Worm (Caenorhabditis elegans): ENCODE results near the gene rps-11.

ce11 chrIV:11586484-11586883, 16.0 kb upstream of the rps-11 start:
- no peak for TF ChIP-seq fos-1 (tag; optimal IDR thresholded peaks at IDR 0.05)
- TF ChIP-seq ceh-16 (tag; optimal IDR thresholded peaks at IDR 0.05): no peak
- no peak for TF ChIP-seq Y55F3AM.14 (GFP tag; optimal IDR thresholded peaks at IDR 0.05)
- TF ChIP-seq ceh-82 (tag; optimal IDR thresholded peaks at IDR 0.05): no peak
- TF ChIP-seq nhr-11 (tag; optimal IDR thresholded peaks at IDR 0.05): no peak
- no peak for TF ChIP-seq unc-62 (GFP tag; optimal IDR thresholded peaks at IDR 0.05)
- TF ChIP-seq F13H6.1 (tag; optimal IDR thresholded peaks at IDR 0.05): no peak
- no peak for TF ChIP-seq elt-3 (tag; optimal IDR thresholded peaks at IDR 0.05)
- TF ChIP-seq nhr-12 (tag; optimal IDR thresholded peaks at IDR 0.05): no peak
- no peak for TF ChIP-seq ztf-4 (tag; optimal IDR thresholded peaks at IDR 0.05)
- no peak for TF ChIP-seq lin-13 (GFP tag; optimal IDR thresholded peaks at IDR 0.05)
